Fruit fly (Drosophila melanogaster): ENCODE data around the gene Edg84A.

Gene Edg84A

DNA sequence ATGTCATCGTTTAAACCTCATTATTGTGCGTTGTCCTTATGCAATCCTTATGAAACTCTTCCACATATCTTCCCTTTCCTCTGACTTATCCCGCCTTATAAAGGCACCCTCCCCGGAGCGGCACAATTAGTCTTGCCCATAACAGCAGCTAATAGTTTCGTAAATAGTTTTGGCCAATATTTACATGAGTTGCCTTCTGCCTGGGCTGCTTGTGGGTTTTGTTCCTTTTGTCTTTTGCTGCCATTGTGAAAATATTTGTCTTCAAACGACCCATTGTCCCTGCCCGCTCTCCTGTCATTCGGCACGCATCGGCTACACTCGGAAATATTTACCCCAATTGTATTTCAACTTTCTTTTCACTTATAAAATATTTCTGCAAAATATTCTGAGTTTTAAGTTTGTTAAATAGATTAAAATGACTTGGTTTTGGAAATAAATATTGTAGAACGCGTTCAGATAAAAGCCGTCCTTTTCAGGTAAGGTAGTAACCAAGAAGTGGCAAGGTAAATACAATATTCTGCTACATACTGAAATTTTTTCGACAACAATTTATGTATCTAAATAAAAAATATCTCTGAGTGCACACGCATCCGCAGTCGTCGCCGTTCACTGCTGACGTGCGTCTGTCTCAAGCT is 39.4 kb downstream of the Edg84A start (continued):
- TF ChIP-seq al (GFP tag; IDR thresholded peaks at IDR 0.05) (no peak), CG4404 (GFP tag; IDR thresholded peaks at IDR 0.05) (no peak; the same call in none of the 2 replicates), CG18476 (GFP tag; optimal IDR thresholded peaks at IDR 0.05) (no peak), CG7928 (GFP tag; optimal IDR thresholded peaks at IDR 0.05) (no peak), ems (GFP tag; optimal IDR thresholded peaks at IDR 0.05) (no peak), CG13894 (tag; optimal IDR thresholded peaks at IDR 0.05) (no peak), CG11723 (GFP tag; optimal IDR thresholded peaks at IDR 0.05) (no peak), wdn (GFP tag; IDR thresholded peaks at IDR 0.05) (no peak), CG10366 (GFP tag; IDR thresholded peaks at IDR 0.05) (no peak), Hand (GFP tag; optimal IDR thresholded peaks at IDR 0.05) (no peak), CG4820 (GFP tag; optimal IDR thresholded peaks at IDR 0.05) (peak; percentile 50), Fer1 (GFP tag; optimal IDR thresholded peaks at IDR 0.05) (no peak), CG2712 (tag; optimal IDR thresholded peaks at IDR 0.05) (peak; percentile 74), jing (GFP tag; optimal IDR thresholded peaks at IDR 0.05) (no peak), CG17361 (GFP tag; IDR thresholded peaks at IDR 0.05) (peak; percentile 71), Tbp (GFP tag; optimal IDR thresholded peaks at IDR 0.05) (no peak), chm (GFP tag; IDR thresholded peaks at IDR 0.05) (no peak), Antp (GFP tag; optimal IDR thresholded peaks at IDR 0.05) (peak; percentile 14), CG30431 (GFP tag; optimal IDR thresholded peaks at IDR 0.05) (peak; percentile 21), CG1602 (GFP tag; optimal IDR thresholded peaks at IDR 0.05) (no peak), insv (GFP tag; optimal IDR thresholded peaks at IDR 0.05) (no peak), unpg (GFP tag; optimal IDR thresholded peaks at IDR 0.05) (peak; percentile 28), YL-1 (GFP tag; optimal IDR thresholded peaks at IDR 0.05) (no peak), PHDP (tag; optimal IDR thresholded peaks at IDR 0.05) (no peak), ranshi (GFP tag; IDR thresholded peaks at IDR 0.05) (no peak), ap (GFP tag; IDR thresholded peaks at IDR 0.05) (no peak), Oli (tag; optimal IDR thresholded peaks at IDR 0.05) (peak; percentile 32), Abd-B (GFP tag; optimal IDR thresholded peaks at IDR 0.05) (no peak), Rx (GFP tag; IDR thresholded peaks at IDR 0.05) (no peak), ftz-f1 (GFP tag; optimal IDR thresholded peaks at IDR 0.05) (no peak), Mrtf (GFP tag; IDR thresholded peaks at IDR 0.05) (no peak), mld (GFP tag; IDR thresholded peaks at IDR 0.05; ENCODE audit: partially characterized antibody) (no peak)

DNA sequence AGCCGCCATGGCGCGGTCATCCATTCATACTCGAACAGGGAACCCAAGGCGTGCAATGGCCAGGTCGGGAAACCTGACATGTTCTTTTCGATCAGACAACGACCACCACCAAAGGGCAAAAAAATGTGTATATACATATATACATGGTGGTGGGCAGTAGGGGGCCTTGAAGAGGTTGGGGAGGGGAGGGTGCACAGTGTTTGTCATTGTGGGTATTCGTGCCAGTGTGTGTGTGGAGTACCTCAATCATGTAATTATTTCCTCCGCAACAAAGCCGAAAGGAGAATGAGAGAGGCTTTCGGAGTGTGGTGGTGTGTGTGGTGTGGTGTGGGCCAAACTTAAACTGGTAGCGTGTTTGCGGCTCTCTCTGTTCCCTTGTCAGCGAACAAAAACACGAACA is 41.9 kb downstream of the Edg84A start:
- TF ChIP-seq sima (GFP tag; optimal IDR thresholded peaks at IDR 0.05) (no peak), CG3281 (GFP tag; optimal IDR thresholded peaks at IDR 0.05) (no peak), dm (GFP tag; optimal IDR thresholded peaks at IDR 0.05) (no peak), dati (GFP tag; IDR thresholded peaks at IDR 0.05) (no peak), Six4 (GFP tag; optimal IDR thresholded peaks at IDR 0.05) (no peak), sisA (GFP tag; IDR thresholded peaks at IDR 0.05) (no peak), Dll (GFP tag; IDR thresholded peaks at IDR 0.05; ENCODE audit: partially characterized antibody) (0 out of 4 replicates have a peak, but pooled peaks have one; percentile 23), CG15269 (tag; optimal IDR thresholded peaks at IDR 0.05) (no peak), CG2875 (GFP tag; optimal IDR thresholded peaks at IDR 0.05) (no peak), NC2β (GFP tag; optimal IDR thresholded peaks at IDR 0.05) (no peak), Rfx (GFP tag; IDR thresholded peaks at IDR 0.05) (no peak), CG43689 (GFP tag; IDR thresholded peaks at IDR 0.05) (no peak), cg (GFP tag; optimal IDR thresholded peaks at IDR 0.05) (peak; percentile 70), CG17568 (GFP tag; optimal IDR thresholded peaks at IDR 0.05) (no peak), Ptx1 (GFP tag; IDR thresholded peaks at IDR 0.05) (no peak), HmgD (GFP tag; optimal IDR thresholded peaks at IDR 0.05) (no peak), Hr39 (optimal IDR thresholded peaks at IDR 0.05) (no peak), CG1233 (GFP tag; optimal IDR thresholded peaks at IDR 0.05) (no peak), ase (GFP tag; IDR thresholded peaks at IDR 0.05) (no peak), CkIIα-i1 (GFP tag; IDR thresholded peaks at IDR 0.05) (no peak), CG4360 (GFP tag; IDR thresholded peaks at IDR 0.05) (no peak), CG6791 (GFP tag; IDR thresholded peaks at IDR 0.05; ENCODE audit: partially characterized antibody) (no peak)

Measured in whole organism, embryonic.